Fruit fly (Drosophila melanogaster) whole organism, embryonic: Measurements from ENCODE around the gene GIIIspla2.

Experiments used
- Adf1 ChIP-seq: fragments of 200-800 bp; sonication (Bioruptor generic); IDR thresholded peaks from 2 replicates; pipeline ENCODE4 v1.3.6; 2022; ENCODE audit warnings: missing biosample characterization, missing genetic modification characterization
- CG10209 ChIP-seq: fragments of 200-800 bp; sonication (Bioruptor generic); optimal IDR thresholded peaks from 3 replicates; lab custom pipeline; 2017; ENCODE audit warnings: missing biosample characterization, mild to moderate bottlenecking, missing genetic modification characterization, missing genetic modification reagents
- CG10267 ChIP-seq: fragments of 200-800 bp; sonication (Bioruptor generic); optimal IDR thresholded peaks from 2 replicates; lab custom pipeline; 2018; ENCODE audit warnings: missing biosample characterization, mild to moderate bottlenecking, missing genetic modification characterization, moderate library complexity
- CG11560 ChIP-seq: fragments of 200-800 bp; sonication (Bioruptor generic); IDR thresholded peaks from 3 replicates; pipeline ENCODE4 v1.3.6; 2022; ENCODE audit warnings: missing biosample characterization, missing genetic modification characterization
- CG12219 ChIP-seq: fragments of 200-800 bp; sonication (Bioruptor generic); optimal IDR thresholded peaks from 3 replicates; lab custom pipeline; 2018; ENCODE audit warnings: missing biosample characterization, mild to moderate bottlenecking, missing genetic modification characterization
- CG1647 ChIP-seq: fragments of 200-800 bp; sonication (Bioruptor generic); optimal IDR thresholded peaks from 3 replicates; lab custom pipeline; 2016; ENCODE audit warnings: missing biosample characterization, missing genetic modification characterization
- CG17186 ChIP-seq: fragments of 200-800 bp; sonication (Bioruptor generic); optimal IDR thresholded peaks from 3 replicates; lab custom pipeline; 2017; ENCODE audit warnings: missing biosample characterization, missing genetic modification reagents, missing genetic modification characterization
- CG17829 ChIP-seq: fragments of 200-800 bp; optimal IDR thresholded peaks from 2 replicates; lab custom pipeline; 2019; ENCODE audit warnings: missing biosample characterization, mild to moderate bottlenecking, missing genetic modification characterization, moderate library complexity
- CG17912 ChIP-seq: fragments of 200-800 bp; sonication (Bioruptor generic); optimal IDR thresholded peaks from 2 replicates; lab custom pipeline; 2018; ENCODE audit warnings: missing biosample characterization, mild to moderate bottlenecking, missing genetic modification characterization
- CG18619 ChIP-seq: fragments of 200-800 bp; sonication (Bioruptor generic); optimal IDR thresholded peaks from 3 replicates; lab custom pipeline; 2017; ENCODE audit warnings: missing biosample characterization, mild to moderate bottlenecking, missing genetic modification characterization
- CG31224 ChIP-seq: fragments of 200-800 bp; sonication (Bioruptor generic); IDR thresholded peaks from 2 replicates; pipeline ENCODE4 v1.3.6; 2022; ENCODE audit warnings: missing biosample characterization, missing genetic modification characterization
- CG31441 ChIP-seq: fragments of 200-800 bp; sonication (Bioruptor generic); IDR thresholded peaks from 2 replicates; pipeline ENCODE4 v1.3.6; 2022; ENCODE audit warnings: missing biosample characterization, missing genetic modification characterization
- CG3281 ChIP-seq: fragments of 200-800 bp; sonication (Bioruptor generic); optimal IDR thresholded peaks from 3 replicates; lab custom pipeline; 2017; ENCODE audit warnings: missing biosample characterization, mild to moderate bottlenecking, missing genetic modification characterization
- CG33213 ChIP-seq: fragments of 200-800 bp; sonication (Bioruptor generic); optimal IDR thresholded peaks from 3 replicates; lab custom pipeline; 2016; ENCODE audit warnings: missing biosample characterization, missing genetic modification characterization
- CG43689 ChIP-seq: fragments of 200-800 bp; sonication (Bioruptor generic); IDR thresholded peaks from 2 replicates; pipeline ENCODE4 v1.3.6; 2022; ENCODE audit warnings: missing biosample characterization, missing genetic modification characterization
- CG6689 ChIP-seq: fragments of 200-800 bp; sonication (Bioruptor generic); IDR thresholded peaks from 2 replicates; pipeline ENCODE4 v1.3.6; 2022; ENCODE audit warnings: missing biosample characterization, missing genetic modification characterization
- CG7745 ChIP-seq: fragments of 200-800 bp; sonication (Bioruptor generic); optimal IDR thresholded peaks from 2 replicates; lab custom pipeline; 2018; ENCODE audit warnings: missing biosample characterization, mild to moderate bottlenecking, missing genetic modification characterization, moderate library complexity
- CG7839 ChIP-seq: fragments of 200-800 bp; sonication (Bioruptor generic); optimal IDR thresholded peaks from 3 replicates; lab custom pipeline; 2018; ENCODE audit warnings: missing biosample characterization, mild to moderate bottlenecking, missing genetic modification characterization, moderate library complexity
- CG7987 ChIP-seq: fragments of 200-800 bp; sonication (Bioruptor generic); optimal IDR thresholded peaks from 2 replicates; lab custom pipeline; 2018; ENCODE audit warnings: missing biosample characterization, mild to moderate bottlenecking, missing genetic modification characterization, moderate library complexity
- CG8281 ChIP-seq: fragments of 200-800 bp; sonication (Bioruptor generic); optimal IDR thresholded peaks from 2 replicates; lab custom pipeline; 2018; ENCODE audit warnings: missing biosample characterization, mild to moderate bottlenecking, missing genetic modification characterization, moderate library complexity
- CG8478 ChIP-seq: fragments of >200 bp; optimal IDR thresholded peaks from 2 replicates; lab custom pipeline; 2018
- CG8924 ChIP-seq: fragments of 200-800 bp; optimal IDR thresholded peaks from 3 replicates; lab custom pipeline; 2019; ENCODE audit warnings: missing biosample characterization, mild to moderate bottlenecking, missing genetic modification characterization, moderate library complexity
- CG9215 ChIP-seq: fragments of 200-800 bp; sonication (Bioruptor generic); IDR thresholded peaks from 2 replicates; pipeline ENCODE4 v1.3.6; 2022; ENCODE audit warnings: missing biosample characterization, missing genetic modification characterization
- CrebB ChIP-seq: fragments of 200-800 bp; sonication (Bioruptor generic); optimal IDR thresholded peaks from 3 replicates; lab custom pipeline; 2018; ENCODE audit warnings: missing biosample characterization, mild to moderate bottlenecking, missing genetic modification characterization
- Dbx ChIP-seq: fragments of 200-800 bp; sonication (Bioruptor generic); IDR thresholded peaks from 3 replicates; pipeline ENCODE4 v1.3.6; 2022; ENCODE audit warnings: missing biosample characterization, missing genetic modification characterization
- Doc2 ChIP-seq: fragments of 200-800 bp; sonication (Bioruptor generic); IDR thresholded peaks from 2 replicates; pipeline ENCODE4 v1.3.6; 2022; ENCODE audit warnings: missing biosample characterization, missing genetic modification characterization
- Dref ChIP-seq: fragments of 200-800 bp; sonication (Bioruptor generic); IDR thresholded peaks from 2 replicates; pipeline ENCODE4 v1.3.6; 2022; ENCODE audit warnings: missing biosample characterization, missing genetic modification characterization
- Fer2 ChIP-seq: fragments of 200-800 bp; sonication (Bioruptor generic); optimal IDR thresholded peaks from 2 replicates; lab custom pipeline; 2018; ENCODE audit warnings: missing biosample characterization, mild to moderate bottlenecking, missing genetic modification characterization, moderate library complexity
- Hr78 ChIP-seq, 2 experiments: fragments of 200-800 bp in 1 of 2; fragments of >200 bp in 1 of 2; sonication (Bioruptor generic) in 1 of 2; optimal IDR thresholded peaks; 2 replicates each; lab custom pipeline; 2017 to 2019; ENCODE audit warnings: missing biosample characterization in 2 of 2, missing genetic modification characterization in 2 of 2, mild to moderate bottlenecking in 1 of 2, moderate library complexity in 1 of 2
- Mes4 ChIP-seq: fragments of 200-800 bp; sonication (Bioruptor generic); optimal IDR thresholded peaks from 2 replicates; lab custom pipeline; 2016; ENCODE audit warnings: missing biosample characterization, missing genetic modification characterization
- Myb ChIP-seq: fragments of 200-800 bp; sonication (Bioruptor generic); optimal IDR thresholded peaks from 2 replicates; lab custom pipeline; 2016; ENCODE audit warnings: missing biosample characterization, missing genetic modification characterization
- Optix ChIP-seq: fragments of 200-800 bp; sonication (Bioruptor generic); IDR thresholded peaks from 3 replicates; pipeline ENCODE4 v1.3.6; 2022; ENCODE audit warnings: missing biosample characterization, missing genetic modification characterization
- Tbp ChIP-seq: fragments of >200 bp; optimal IDR thresholded peaks from 2 replicates; lab custom pipeline; 2018; ENCODE audit warnings: missing biosample characterization, missing genetic modification characterization
- bab2 ChIP-seq: fragments of 200-800 bp; sonication (Bioruptor generic); optimal IDR thresholded peaks from 2 replicates; lab custom pipeline; 2016; ENCODE audit warnings: missing biosample characterization, missing genetic modification characterization
- dmrt11E ChIP-seq: fragments of 200-800 bp; sonication (Bioruptor generic); optimal IDR thresholded peaks from 3 replicates; lab custom pipeline; 2018; ENCODE audit warnings: missing biosample characterization, mild to moderate bottlenecking, missing genetic modification characterization, moderate library complexity
- fd96Cb ChIP-seq: fragments of 200-800 bp; sonication (Bioruptor generic); optimal IDR thresholded peaks from 2 replicates; lab custom pipeline; 2018; ENCODE audit warnings: missing biosample characterization, mild to moderate bottlenecking, missing genetic modification characterization, moderate library complexity
- ftz-f1 ChIP-seq: fragments of 200-800 bp; sonication (Bioruptor generic); optimal IDR thresholded peaks from 2 replicates; lab custom pipeline; 2016; ENCODE audit warnings: missing biosample characterization, missing genetic modification characterization
- grn ChIP-seq: fragments of 200-800 bp; sonication (Bioruptor generic); optimal IDR thresholded peaks from 3 replicates; lab custom pipeline; 2017; ENCODE audit warnings: missing biosample characterization, missing genetic modification characterization
- gt ChIP-seq: fragments of 200-800 bp; sonication (Bioruptor generic); IDR thresholded peaks from 2 replicates; pipeline ENCODE4 v1.3.6; 2022; ENCODE audit warnings: missing biosample characterization, missing genetic modification characterization
- ham ChIP-seq: fragments of 200-800 bp; sonication (Bioruptor generic); IDR thresholded peaks from 2 replicates; pipeline ENCODE4 v1.3.6; 2022; ENCODE audit warnings: missing biosample characterization, missing genetic modification characterization
- her ChIP-seq: fragments of 200-800 bp; sonication (Bioruptor generic); optimal IDR thresholded peaks from 2 replicates; lab custom pipeline; 2016; ENCODE audit warnings: missing biosample characterization, missing genetic modification characterization
- lmd ChIP-seq: fragments of 200-800 bp; sonication (Bioruptor generic); IDR thresholded peaks from 2 replicates; pipeline ENCODE4 v1.3.6; 2022; ENCODE audit warnings: missing biosample characterization, missing genetic modification characterization
- nerfin-1 ChIP-seq: fragments of 200-800 bp; sonication (Bioruptor generic); optimal IDR thresholded peaks from 3 replicates; lab custom pipeline; 2019; ENCODE audit warnings: missing biosample characterization, mild to moderate bottlenecking, missing genetic modification characterization, moderate library complexity
- nerfin-2 ChIP-seq: fragments of 200-800 bp; sonication (Bioruptor generic); IDR thresholded peaks from 2 replicates; pipeline ENCODE4 v1.3.6; 2022; ENCODE audit warnings: missing biosample characterization, missing genetic modification characterization; ENCODE audit not compliant: partially characterized antibody
- rib ChIP-seq: fragments of 200-800 bp; sonication (Bioruptor generic); IDR thresholded peaks from 2 replicates; pipeline ENCODE4 v1.3.6; 2022; ENCODE audit warnings: missing biosample characterization, missing genetic modification characterization
- sna ChIP-seq: fragments of 200-800 bp; sonication (Bioruptor generic); IDR thresholded peaks from 2 replicates; pipeline ENCODE4 v1.3.6; 2022; ENCODE audit warnings: missing biosample characterization, missing genetic modification characterization; ENCODE audit not compliant: partially characterized antibody
- sqz ChIP-seq: fragments of 200-800 bp; sonication (Bioruptor generic); optimal IDR thresholded peaks from 3 replicates; lab custom pipeline; 2018; ENCODE audit warnings: missing biosample characterization, mild to moderate bottlenecking, missing genetic modification characterization
- tap ChIP-seq: fragments of 200-800 bp; optimal IDR thresholded peaks from 3 replicates; lab custom pipeline; 2019; ENCODE audit warnings: missing biosample characterization, mild to moderate bottlenecking, missing genetic modification characterization, moderate library complexity
- tio ChIP-seq: fragments of 200-800 bp; sonication (Bioruptor generic); optimal IDR thresholded peaks from 2 replicates; lab custom pipeline; 2017; ENCODE audit warnings: missing biosample characterization, missing genetic modification characterization, inconsistent platforms
- usp ChIP-seq: fragments of >200 bp; optimal IDR thresholded peaks from 2 replicates; lab custom pipeline; 2017; ENCODE audit warnings: missing biosample characterization, missing genetic modification characterization

The GIIIspla2 gene

DNA sequence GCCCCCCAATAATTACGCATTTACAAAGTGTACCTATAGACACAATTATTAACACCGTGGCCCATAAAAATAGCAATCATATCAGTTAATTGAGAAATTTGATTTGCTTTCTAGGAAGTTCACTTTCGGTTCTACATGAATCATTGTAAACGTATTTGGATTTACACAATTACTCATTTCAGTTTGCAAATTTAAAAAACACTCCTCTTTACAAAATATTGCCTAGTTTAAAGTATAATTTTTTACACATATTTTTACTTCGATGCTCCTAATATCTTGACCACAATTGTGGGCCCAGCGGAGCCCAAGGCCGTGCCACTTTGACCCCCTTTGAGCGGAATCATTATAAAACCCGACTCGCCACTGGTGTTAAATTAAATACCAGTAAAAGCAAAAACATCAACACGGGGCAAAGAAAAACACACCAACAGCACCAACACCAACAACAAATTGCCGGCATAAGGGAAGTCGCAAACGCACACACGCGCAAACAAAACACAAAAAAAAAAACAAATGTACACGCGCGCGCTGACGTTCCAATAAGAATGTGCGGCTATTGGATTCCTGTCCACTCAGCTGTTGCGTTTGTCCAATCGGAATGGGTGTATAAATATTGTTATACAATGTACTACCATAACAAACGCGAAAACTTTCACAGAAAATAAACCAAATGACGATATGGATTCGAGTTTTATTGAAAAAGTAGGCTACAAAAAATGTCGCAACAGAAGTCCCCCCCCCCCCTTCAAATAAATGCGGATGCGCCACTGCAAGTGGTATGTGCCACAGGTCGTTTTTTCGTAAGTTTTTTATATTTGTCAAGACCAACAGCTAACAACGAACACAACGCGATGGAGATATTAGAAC lies 42.7 kb upstream of the GIIIspla2 start (continued):
- no peak for TF ChIP-seq CG1647 (GFP tag; lab: Kevin White, UChicago)
- TF ChIP-seq Mes4 = peak; percentile 47
- no peak for TF ChIP-seq CG33213 (GFP tag; lab: Kevin White, UChicago)
- TF ChIP-seq grn = no peak
- TF ChIP-seq CG10209 (GFP tag; lab: Kevin White, UChicago) = peak; percentile 59
- TF ChIP-seq CG31441 = peak; percentile 62
- TF ChIP-seq tio (GFP tag; lab: Kevin White, UChicago) = no peak
- peak; percentile 62 for TF ChIP-seq CG31224 (GFP tag; lab: Robert Waterston, UW)
- TF ChIP-seq Doc2 = no peak
- no peak for TF ChIP-seq dmrt11E (tag; lab: Kevin White, UChicago)
- TF ChIP-seq sna = no peak
- TF ChIP-seq tap (tag; lab: Kevin White, UChicago) = peak; percentile 67
- TF ChIP-seq her (GFP tag; lab: Kevin White, UChicago) = peak; percentile 52
- no peak for TF ChIP-seq usp (GFP tag; lab: Kevin White, UChicago)
- no peak for TF ChIP-seq Tbp (GFP tag; lab: Kevin White, UChicago)
- peak; percentile 30; the same call in 1 of the 2 replicates for TF ChIP-seq CG9215 (GFP tag; lab: Robert Waterston, UW)
- peak; percentile 67 for TF ChIP-seq lmd (GFP tag; lab: Robert Waterston, UW)
- no peak for TF ChIP-seq gt (GFP tag; lab: Robert Waterston, UW)
- TF ChIP-seq Fer2 (tag; lab: Kevin White, UChicago) = peak; percentile 19
- TF ChIP-seq CG43689 (GFP tag; lab: Robert Waterston, UW) = no peak
- TF ChIP-seq CG10267 (tag; lab: Kevin White, UChicago) = peak; percentile 39
- TF ChIP-seq sqz (GFP tag; lab: Kevin White, UChicago) = no peak
- TF ChIP-seq CrebB (tag; lab: Kevin White, UChicago) = peak; percentile 38
- peak; percentile 55; the same call in 1 of the 3 replicates for TF ChIP-seq Dbx
- peak; percentile 39 for TF ChIP-seq bab2 (GFP tag; lab: Kevin White, UChicago)
- TF ChIP-seq ham (GFP tag; lab: Robert Waterston, UW) = no peak
- peak; percentile 64 for TF ChIP-seq CG8924 (tag; lab: Kevin White, UChicago)
- TF ChIP-seq CG17912 (GFP tag; lab: Kevin White, UChicago) = no peak
- TF ChIP-seq CG7745 (tag; lab: Kevin White, UChicago) = no peak
- TF ChIP-seq CG17829 = peak; percentile 41
- TF ChIP-seq Optix (GFP tag; lab: Robert Waterston, UW) = no peak
- TF ChIP-seq ftz-f1 (GFP tag; lab: Kevin White, UChicago) = peak; percentile 65
- no peak for TF ChIP-seq nerfin-1 (tag; lab: Kevin White, UChicago)
- TF ChIP-seq rib (GFP tag; lab: Robert Waterston, UW) = no peak
- TF ChIP-seq nerfin-2 (GFP tag; lab: Robert Waterston, UW) = no peak
- no peak for TF ChIP-seq Dref (GFP tag; lab: Robert Waterston, UW)
- peak; percentile 76 for TF ChIP-seq CG7839 (tag; lab: Kevin White, UChicago)
- no peak for TF ChIP-seq CG8478 (lab: Kevin White, UChicago)
- peak; percentile 42 for TF ChIP-seq CG6689 (GFP tag; lab: Robert Waterston, UW)
- peak; percentile 54 for TF ChIP-seq fd96Cb
- peak; percentile 53 for TF ChIP-seq CG12219
- TF ChIP-seq CG7987 = no peak
- TF ChIP-seq CG8281 (tag; lab: Kevin White, UChicago) = no peak
- peak in 1 of 2 experiments; percentile 61 for TF ChIP-seq Hr78 (GFP tag; optimal IDR thresholded peaks at IDR 0.05; lab: Kevin White, UChicago)
- TF ChIP-seq Adf1 (GFP tag; lab: Robert Waterston, UW) = no peak
- TF ChIP-seq CG18619 (GFP tag; lab: Kevin White, UChicago) = peak; percentile 52
- TF ChIP-seq CG3281 = peak; percentile 86
- TF ChIP-seq Myb (GFP tag; lab: Kevin White, UChicago) = peak; percentile 33
- no peak for TF ChIP-seq CG11560 (tag; lab: Robert Waterston, UW)
- TF ChIP-seq CG17186 (GFP tag; lab: Kevin White, UChicago) = no peak
